Fruit fly (Drosophila melanogaster) whole organism, pupa: ENCODE measurements around the gene CG11317.

Experiments
- fd96Ca ChIP-seq: fragments of 200-800 bp; sonication (Bioruptor generic); IDR thresholded peaks from 3 replicates; pipeline ENCODE4 v1.3.6; 2022; ENCODE audit warnings: missing biosample characterization, missing genetic modification characterization
- rn ChIP-seq: fragments of 200-800 bp; sonication (Bioruptor generic); IDR thresholded peaks from 2 replicates; pipeline ENCODE4 v1.3.6; 2022; ENCODE audit warnings: missing biosample characterization, missing genetic modification characterization

DNA sequence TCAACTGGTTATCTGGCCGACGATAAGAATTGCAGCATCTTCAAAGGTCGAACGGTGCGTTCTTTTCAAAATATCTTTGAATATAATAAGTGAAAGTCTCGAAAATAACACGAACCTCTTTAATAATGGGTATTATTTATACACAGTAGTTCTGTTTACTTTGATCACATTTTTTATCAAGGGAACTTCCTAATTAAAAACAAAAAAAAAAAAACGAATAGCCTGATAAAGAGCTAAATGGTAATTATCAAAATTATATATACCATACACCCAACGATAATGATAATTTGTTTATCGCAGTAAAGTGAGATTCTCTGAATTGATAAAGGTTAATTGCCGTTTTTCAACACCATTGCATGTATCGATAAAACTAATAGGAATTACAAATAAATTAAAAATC lies 33.4 kb upstream of the CG11317 start, which contains the start of gene Ktch:
- TF ChIP-seq rn (no peak), fd96Ca (no peak)
